Worm (Caenorhabditis elegans) whole organism, L4/young adult: ENCODE measurements around the gene F22B5.5.

Experiments
- W03F9.2 ChIP-seq: fragments of 150-350 bp; optimal IDR thresholded peaks from 2 replicates; lab custom pipeline; 2014; ENCODE audit warnings: missing biosample characterization, missing genetic modification characterization
- dao-5 ChIP-seq: sonication (generic microtip); optimal IDR thresholded peaks from 2 replicates; lab custom pipeline; 2016; ENCODE audit warnings: missing genotype, missing genetic modification characterization, moderate library complexity, missing compliant biosample characterization
- him-1 ChIP-seq: sonication (generic microtip); optimal IDR thresholded peaks from 2 replicates; lab custom pipeline; 2016; ENCODE audit warnings: missing genotype, missing genetic modification reagents, missing genetic modification characterization, missing compliant biosample characterization

The F22B5.5 gene

ce11 chrII:8415462-8416037 lies 38.9 kb downstream of the F22B5.5 start:
- TF ChIP-seq W03F9.2 (tag; lab: Kevin White, UChicago) (no peak), him-1 (no peak), dao-5 (tag; lab: Kevin White, UChicago) (no peak)

ce11 chrII:8415035-8415434 lies 39.4 kb downstream of the F22B5.5 start:
- TF ChIP-seq W03F9.2 (tag; lab: Kevin White, UChicago), result no peak
- no peak for TF ChIP-seq dao-5 (tag; lab: Kevin White, UChicago)
- TF ChIP-seq him-1, result no peak

- TF ChIP-seq him-1, result no peak
- no peak for TF ChIP-seq dao-5 (tag; lab: Kevin White, UChicago)
- TF ChIP-seq W03F9.2 (tag; lab: Kevin White, UChicago), result no peak
Measured at ce11 chrII:8412935-8413334, 41.5 kb downstream of the F22B5.5 start.

- no peak for TF ChIP-seq him-1
- TF ChIP-seq dao-5 (tag; lab: Kevin White, UChicago), result no peak
- no peak for TF ChIP-seq W03F9.2 (tag; lab: Kevin White, UChicago)
Measured at ce11 chrII:8412061-8412721, 42.2 kb downstream of the F22B5.5 start, which contains the start of gene efl-3. efl-3 (plus strand) TSS chrII:8412671.

ce11 chrII:8411002-8411401 lies 43.4 kb downstream of the F22B5.5 start:
- no peak for TF ChIP-seq W03F9.2 (tag; lab: Kevin White, UChicago)
- no peak for TF ChIP-seq him-1
- no peak for TF ChIP-seq dao-5 (tag; lab: Kevin White, UChicago)

ce11 chrII:8409538-8409937 lies 44.9 kb downstream of the F22B5.5 start:
- TF ChIP-seq W03F9.2 (tag; lab: Kevin White, UChicago) (no peak), him-1 (no peak), dao-5 (tag; lab: Kevin White, UChicago) (no peak)

- TF ChIP-seq W03F9.2 (tag; lab: Kevin White, UChicago), result no peak
- TF ChIP-seq him-1, result no peak
- TF ChIP-seq dao-5 (tag; lab: Kevin White, UChicago), result no peak
Measured at ce11 chrII:8407491-8407890, 46.9 kb downstream of the F22B5.5 start, which contains the start of gene sra-13. sra-13 (plus strand) TSS chrII:8407685.

ce11 chrII:8405303-8405702 lies 49.1 kb downstream of the F22B5.5 start, which contains the start of gene ubc-24:
ubc-24 (plus strand) TSS chrII:8405603.
- TF ChIP-seq dao-5 (tag; lab: Kevin White, UChicago), result no peak
- TF ChIP-seq W03F9.2 (tag; lab: Kevin White, UChicago), result no peak
- TF ChIP-seq him-1, result no peak

- no peak for TF ChIP-seq W03F9.2 (tag; lab: Kevin White, UChicago)
- TF ChIP-seq dao-5 (tag; lab: Kevin White, UChicago), result no peak
- TF ChIP-seq him-1, result no peak
Measured at ce11 chrII:8404748-8405147, 49.7 kb downstream of the F22B5.5 start, which contains the start of gene skpo-1. skpo-1 (minus strand) TSS chrII:8404848.
